Fruit fly (Drosophila melanogaster) whole organism, embryonic: ENCODE measurements around the gene CG43121.

Experiments
- Ada2b ChIP-seq: fragments of 200-800 bp; sonication (Bioruptor generic); IDR thresholded peaks from 2 replicates; pipeline ENCODE4 v1.3.6; 2022; ENCODE audit warnings: missing biosample characterization, missing genetic modification characterization
- BEAF-32 ChIP-seq: fragments of 200-800 bp; sonication (Bioruptor generic); optimal IDR thresholded peaks from 3 replicates; lab custom pipeline; 2017; ENCODE audit warnings: missing biosample characterization, missing genetic modification characterization, mild to moderate bottlenecking, moderate library complexity, missing genetic modification reagents
- Bgb ChIP-seq: fragments of 200-800 bp; sonication (Bioruptor generic); IDR thresholded peaks from 2 replicates; pipeline ENCODE4 v1.3.6; 2022; ENCODE audit warnings: missing biosample characterization, missing genetic modification characterization; ENCODE audit not compliant: partially characterized antibody
- CG10979 ChIP-seq: fragments of 200-800 bp; sonication (Bioruptor generic); optimal IDR thresholded peaks from 2 replicates; lab custom pipeline; 2018; ENCODE audit warnings: missing biosample characterization, mild to moderate bottlenecking, missing genetic modification characterization, moderate library complexity
- CG11247 ChIP-seq: fragments of 200-800 bp; sonication (Bioruptor generic); IDR thresholded peaks from 2 replicates; pipeline ENCODE4 v1.3.6; 2022; ENCODE audit warnings: missing biosample characterization, missing genetic modification characterization
- CG11398 ChIP-seq: fragments of 200-800 bp; sonication (Bioruptor generic); optimal IDR thresholded peaks from 2 replicates; lab custom pipeline; 2016; ENCODE audit warnings: missing biosample characterization, missing genetic modification characterization
- CG11695 ChIP-seq: fragments of 200-800 bp; sonication (Bioruptor generic); IDR thresholded peaks from 3 replicates; pipeline ENCODE4 v1.3.6; 2022; ENCODE audit warnings: missing biosample characterization, missing genetic modification characterization
- CG12299 ChIP-seq: fragments of 200-800 bp; sonication (Bioruptor generic); optimal IDR thresholded peaks from 2 replicates; lab custom pipeline; 2018; ENCODE audit warnings: missing biosample characterization, mild to moderate bottlenecking, missing genetic modification characterization
- CG1529 ChIP-seq: fragments of 200-800 bp; sonication (Bioruptor generic); optimal IDR thresholded peaks from 3 replicates; lab custom pipeline; 2018; ENCODE audit warnings: missing biosample characterization, missing genetic modification characterization
- CG15514 ChIP-seq: fragments of 200-800 bp; sonication (Bioruptor generic); optimal IDR thresholded peaks from 3 replicates; lab custom pipeline; 2017; ENCODE audit warnings: missing biosample characterization, missing genetic modification characterization, mild to moderate bottlenecking, moderate library complexity, missing genetic modification reagents
- CG17568 ChIP-seq: fragments of 200-800 bp; sonication (Bioruptor generic); optimal IDR thresholded peaks from 2 replicates; lab custom pipeline; 2018; ENCODE audit warnings: missing biosample characterization, mild to moderate bottlenecking, missing genetic modification characterization, moderate library complexity
- CG18262 ChIP-seq: fragments of 200-800 bp; optimal IDR thresholded peaks from 3 replicates; lab custom pipeline; 2019; ENCODE audit warnings: missing biosample characterization, mild to moderate bottlenecking, missing genetic modification characterization, moderate library complexity
- CG2120 ChIP-seq: fragments of 200-800 bp; sonication (Bioruptor generic); optimal IDR thresholded peaks from 3 replicates; lab custom pipeline; 2016; ENCODE audit warnings: missing biosample characterization, missing genetic modification characterization
- CG31441 ChIP-seq: fragments of 200-800 bp; sonication (Bioruptor generic); IDR thresholded peaks from 2 replicates; pipeline ENCODE4 v1.3.6; 2022; ENCODE audit warnings: missing biosample characterization, missing genetic modification characterization
- CG33213 ChIP-seq: fragments of 200-800 bp; sonication (Bioruptor generic); optimal IDR thresholded peaks from 3 replicates; lab custom pipeline; 2016; ENCODE audit warnings: missing biosample characterization, missing genetic modification characterization
- CG3407 ChIP-seq: fragments of 200-800 bp; sonication (Bioruptor generic); optimal IDR thresholded peaks from 2 replicates; lab custom pipeline; 2018; ENCODE audit warnings: missing biosample characterization, mild to moderate bottlenecking, missing genetic modification characterization
- CG3995 ChIP-seq: fragments of 200-800 bp; sonication (Bioruptor generic); optimal IDR thresholded peaks from 3 replicates; lab custom pipeline; 2016; ENCODE audit warnings: missing biosample characterization, missing genetic modification characterization
- CG4282 ChIP-seq: fragments of 200-800 bp; sonication (Bioruptor generic); optimal IDR thresholded peaks from 2 replicates; lab custom pipeline; 2016; ENCODE audit warnings: missing biosample characterization, missing genetic modification characterization
- CG4328 ChIP-seq: fragments of 200-800 bp; sonication (Bioruptor generic); optimal IDR thresholded peaks from 3 replicates; lab custom pipeline; 2017; ENCODE audit warnings: missing biosample characterization, missing genetic modification reagents, missing genetic modification characterization
- CG43689 ChIP-seq: fragments of 200-800 bp; sonication (Bioruptor generic); IDR thresholded peaks from 2 replicates; pipeline ENCODE4 v1.3.6; 2022; ENCODE audit warnings: missing biosample characterization, missing genetic modification characterization
- CG7839 ChIP-seq: fragments of 200-800 bp; sonication (Bioruptor generic); optimal IDR thresholded peaks from 3 replicates; lab custom pipeline; 2018; ENCODE audit warnings: missing biosample characterization, mild to moderate bottlenecking, missing genetic modification characterization, moderate library complexity
- CG7928 ChIP-seq: fragments of 200-800 bp; sonication (Bioruptor generic); optimal IDR thresholded peaks from 2 replicates; lab custom pipeline; 2017; ENCODE audit warnings: missing biosample characterization, mild to moderate bottlenecking, missing genetic modification characterization
- CG8388 ChIP-seq: fragments of 200-800 bp; sonication (Bioruptor generic); optimal IDR thresholded peaks from 2 replicates; lab custom pipeline; 2019; ENCODE audit warnings: missing biosample characterization, mild to moderate bottlenecking, missing genetic modification characterization, moderate library complexity
- CG9215 ChIP-seq: fragments of 200-800 bp; sonication (Bioruptor generic); IDR thresholded peaks from 2 replicates; pipeline ENCODE4 v1.3.6; 2022; ENCODE audit warnings: missing biosample characterization, missing genetic modification characterization
- Camta ChIP-seq: fragments of 200-800 bp; sonication (Bioruptor generic); optimal IDR thresholded peaks from 2 replicates; lab custom pipeline; 2016; ENCODE audit warnings: missing biosample characterization, missing genetic modification characterization
- CkIIα-i1 ChIP-seq: fragments of 200-800 bp; sonication (Bioruptor generic); IDR thresholded peaks from 2 replicates; pipeline ENCODE4 v1.3.6; 2022; ENCODE audit warnings: missing biosample characterization, missing genetic modification characterization
- Dll ChIP-seq: fragments of 200-800 bp; sonication (Bioruptor generic); IDR thresholded peaks from 4 replicates; pipeline ENCODE4 v1.3.6; 2022; ENCODE audit warnings: missing biosample characterization, missing genetic modification characterization; ENCODE audit not compliant: partially characterized antibody
- E2f1 ChIP-seq: fragments of 200-800 bp; sonication (Bioruptor generic); IDR thresholded peaks from 2 replicates; pipeline ENCODE4 v1.3.6; 2022; ENCODE audit warnings: missing biosample characterization, missing genetic modification characterization
- H15 ChIP-seq: fragments of 200-800 bp; sonication (Bioruptor generic); IDR thresholded peaks from 3 replicates; pipeline ENCODE4 v1.3.6; 2022; ENCODE audit warnings: missing biosample characterization, missing genetic modification characterization
- Myb ChIP-seq: fragments of 200-800 bp; sonication (Bioruptor generic); optimal IDR thresholded peaks from 2 replicates; lab custom pipeline; 2016; ENCODE audit warnings: missing biosample characterization, missing genetic modification characterization
- NC2β ChIP-seq: fragments of 200-800 bp; sonication (Bioruptor generic); optimal IDR thresholded peaks from 2 replicates; lab custom pipeline; 2016; ENCODE audit warnings: missing biosample characterization, missing genetic modification characterization
- PHDP ChIP-seq: fragments of 200-800 bp; sonication (Bioruptor generic); optimal IDR thresholded peaks from 3 replicates; lab custom pipeline; 2018; ENCODE audit warnings: missing biosample characterization, mild to moderate bottlenecking, missing genetic modification characterization, moderate library complexity
- Poxn ChIP-seq: fragments of 200-800 bp; sonication (Bioruptor generic); IDR thresholded peaks from 2 replicates; pipeline ENCODE4 v1.3.6; 2022; ENCODE audit warnings: missing biosample characterization, missing genetic modification characterization
- Taf1 ChIP-seq: fragments of 200-800 bp; sonication (Bioruptor generic); IDR thresholded peaks from 2 replicates; pipeline ENCODE4 v1.3.6; 2022; ENCODE audit warnings: missing biosample characterization, missing genetic modification characterization
- ab ChIP-seq: fragments of 200-800 bp; sonication (Bioruptor generic); optimal IDR thresholded peaks from 2 replicates; lab custom pipeline; 2016; ENCODE audit warnings: missing biosample characterization, missing genetic modification characterization
- az2 ChIP-seq: fragments of 200-800 bp; sonication (Bioruptor generic); optimal IDR thresholded peaks from 3 replicates; lab custom pipeline; 2016; ENCODE audit warnings: missing biosample characterization, missing genetic modification characterization
- bigmax ChIP-seq: fragments of 200-800 bp; sonication (Bioruptor generic); optimal IDR thresholded peaks from 2 replicates; lab custom pipeline; 2018; ENCODE audit warnings: missing biosample characterization, mild to moderate bottlenecking, missing genetic modification characterization
- da ChIP-seq: fragments of 200-800 bp; sonication (Bioruptor generic); optimal IDR thresholded peaks from 2 replicates; lab custom pipeline; 2016; ENCODE audit warnings: missing biosample characterization, missing genetic modification characterization
- disco-r ChIP-seq: fragments of 200-800 bp; sonication (Bioruptor generic); optimal IDR thresholded peaks from 2 replicates; lab custom pipeline; 2016; ENCODE audit warnings: missing biosample characterization, missing genetic modification characterization
- lbe ChIP-seq: fragments of 200-800 bp; sonication (Bioruptor generic); optimal IDR thresholded peaks from 2 replicates; lab custom pipeline; 2016; ENCODE audit warnings: missing biosample characterization, mild to moderate bottlenecking, missing genetic modification characterization
- lola ChIP-seq, 3 experiments: fragments of >200 bp in 2 of 3; fragments of 200-800 bp in 1 of 3; sonication (Bioruptor generic) in 1 of 3; optimal IDR thresholded peaks; 2 replicates each; lab custom pipeline; 2017 to 2019; ENCODE audit warnings: missing biosample characterization in 3 of 3, missing genetic modification characterization in 3 of 3, mild to moderate bottlenecking in 1 of 3, moderate library complexity in 1 of 3
- maf-S ChIP-seq: fragments of 200-800 bp; sonication (Bioruptor generic); optimal IDR thresholded peaks from 2 replicates; lab custom pipeline; 2016; ENCODE audit warnings: missing biosample characterization, missing genetic modification characterization
- pho ChIP-seq: fragments of 200-800 bp; sonication (Bioruptor generic); optimal IDR thresholded peaks from 2 replicates; lab custom pipeline; 2016; ENCODE audit warnings: missing biosample characterization, missing genetic modification characterization
- run ChIP-seq: fragments of 200-800 bp; sonication (Bioruptor generic); optimal IDR thresholded peaks from 3 replicates; lab custom pipeline; 2018; ENCODE audit warnings: missing biosample characterization, mild to moderate bottlenecking, missing genetic modification characterization
- sisA ChIP-seq: fragments of 200-800 bp; sonication (Bioruptor generic); IDR thresholded peaks from 2 replicates; pipeline ENCODE4 v1.3.6; 2022; ENCODE audit warnings: missing biosample characterization, missing genetic modification characterization
- so ChIP-seq: fragments of 200-800 bp; sonication (Bioruptor generic); IDR thresholded peaks from 3 replicates; pipeline ENCODE4 v1.3.6; 2022; ENCODE audit warnings: missing biosample characterization, missing genetic modification characterization
- sob ChIP-seq: fragments of 200-800 bp; sonication (Bioruptor generic); IDR thresholded peaks from 2 replicates; pipeline ENCODE4 v1.3.6; 2022; ENCODE audit warnings: missing biosample characterization, missing genetic modification characterization
- sqz ChIP-seq: fragments of 200-800 bp; sonication (Bioruptor generic); optimal IDR thresholded peaks from 3 replicates; lab custom pipeline; 2018; ENCODE audit warnings: missing biosample characterization, mild to moderate bottlenecking, missing genetic modification characterization
- stc ChIP-seq: fragments of 200-800 bp; sonication (Bioruptor generic); IDR thresholded peaks from 2 replicates; pipeline ENCODE4 v1.3.6; 2022; ENCODE audit warnings: missing biosample characterization, missing genetic modification characterization
- trh ChIP-seq: fragments of 200-800 bp; sonication (Bioruptor generic); optimal IDR thresholded peaks from 2 replicates; lab custom pipeline; 2016; ENCODE audit warnings: missing biosample characterization, missing genetic modification characterization
- wdn ChIP-seq: fragments of 200-800 bp; sonication (Bioruptor generic); IDR thresholded peaks from 2 replicates; pipeline ENCODE4 v1.3.6; 2022; ENCODE audit warnings: missing biosample characterization, missing genetic modification characterization

Gene CG43121

DNA sequence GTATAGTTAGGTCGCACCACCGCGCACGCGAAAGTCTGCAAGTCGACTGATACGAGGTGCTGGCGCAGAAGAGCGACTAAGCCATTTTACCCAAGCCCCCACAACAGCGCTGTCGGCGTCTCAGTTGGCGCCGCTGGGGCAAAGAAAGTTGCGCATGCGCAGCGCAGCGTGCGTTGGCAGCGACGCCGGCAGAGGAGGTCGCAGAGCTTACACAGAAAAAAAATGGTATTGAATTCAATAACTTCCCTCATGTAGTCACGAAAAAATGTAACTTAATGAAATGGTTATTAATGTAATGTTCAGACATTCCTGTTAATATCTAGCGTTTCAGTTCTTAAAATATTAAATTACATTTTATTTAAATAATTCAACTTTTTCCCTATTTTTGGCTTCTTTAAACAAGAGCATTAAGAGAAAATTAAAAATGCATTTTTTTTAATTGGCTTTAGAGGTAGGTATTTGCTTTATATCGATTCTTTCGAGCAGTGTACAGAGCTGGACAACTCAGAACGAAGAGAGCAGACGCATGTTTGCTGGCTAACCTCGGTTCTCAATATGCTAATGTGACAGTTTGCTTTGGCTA lies 6.0 kb upstream of the CG43121 start, which contains the start of gene CG4914 (continued):
- TF ChIP-seq CG17568 (GFP tag; lab: Kevin White, UChicago) = peak; percentile 55
- peak; percentile 92 for TF ChIP-seq CG31441
- TF ChIP-seq CkIIα-i1 (GFP tag; lab: Robert Waterston, UW) = no peak
- TF ChIP-seq CG11398 (GFP tag; lab: Kevin White, UChicago) = no peak
- TF ChIP-seq CG1529 (GFP tag; lab: Kevin White, UChicago) = peak; percentile 70
- TF ChIP-seq CG12299 (tag; lab: Kevin White, UChicago) = no peak
- peak; percentile 80 for TF ChIP-seq CG3407 (GFP tag; lab: Kevin White, UChicago)
- peak; percentile 69 for TF ChIP-seq sqz (GFP tag; lab: Kevin White, UChicago)
- no peak for TF ChIP-seq CG11247 (GFP tag; lab: Robert Waterston, UW)
- no peak for TF ChIP-seq wdn (GFP tag; lab: Robert Waterston, UW)
- TF ChIP-seq trh (GFP tag; lab: Kevin White, UChicago) = peak; percentile 66
- TF ChIP-seq BEAF-32 = no peak
- TF ChIP-seq CG7839 = peak; percentile 88
- peak; percentile 46 for TF ChIP-seq Ada2b (GFP tag; lab: Robert Waterston, UW)
- peak; percentile 69 for TF ChIP-seq sisA (GFP tag; lab: Robert Waterston, UW)
- TF ChIP-seq da = no peak
- TF ChIP-seq CG4282 (GFP tag; lab: Kevin White, UChicago) = no peak
- TF ChIP-seq lbe (GFP tag; lab: Kevin White, UChicago) = no peak
- no peak for TF ChIP-seq Bgb (GFP tag; lab: Robert Waterston, UW)
- TF ChIP-seq CG8388 (GFP tag; lab: Kevin White, UChicago) = peak; percentile 88
- peak; percentile 67 for TF ChIP-seq E2f1 (GFP tag; lab: Robert Waterston, UW)
- TF ChIP-seq az2 = peak; percentile 86
- peak; percentile 82 for TF ChIP-seq PHDP (tag; lab: Kevin White, UChicago)
- TF ChIP-seq CG2120 (GFP tag; lab: Kevin White, UChicago) = peak; percentile 56
- peak; percentile 14 for TF ChIP-seq NC2β (GFP tag; lab: Kevin White, UChicago)
- no peak for TF ChIP-seq CG7928 (GFP tag; lab: Kevin White, UChicago)
- TF ChIP-seq CG18262 (tag; lab: Kevin White, UChicago) = peak; percentile 94
- peak; percentile 52 for TF ChIP-seq Camta (GFP tag; lab: Kevin White, UChicago)
- TF ChIP-seq run (tag; lab: Kevin White, UChicago) = peak; percentile 55
- peak in 1 of 3 experiments; percentile 96 for TF ChIP-seq lola (GFP tag; optimal IDR thresholded peaks at IDR 0.05; lab: Kevin White, UChicago)
- TF ChIP-seq CG15514 (GFP tag; lab: Kevin White, UChicago) = no peak
- TF ChIP-seq CG43689 (GFP tag; lab: Robert Waterston, UW) = no peak
- peak; percentile 70; the same call in 1 of the 3 replicates for TF ChIP-seq so
- TF ChIP-seq maf-S (GFP tag; lab: Kevin White, UChicago) = no peak
- peak; percentile 95 for TF ChIP-seq CG10979 (tag; lab: Kevin White, UChicago)
- no peak for TF ChIP-seq CG33213 (GFP tag; lab: Kevin White, UChicago)
- no peak for TF ChIP-seq bigmax (GFP tag; lab: Kevin White, UChicago)
- no peak for TF ChIP-seq CG4328 (GFP tag; lab: Kevin White, UChicago)
- no peak for TF ChIP-seq pho (GFP tag; lab: Kevin White, UChicago)
- peak; percentile 66 for TF ChIP-seq CG11695 (GFP tag; lab: Robert Waterston, UW)
- no peak for TF ChIP-seq Poxn (GFP tag; lab: Robert Waterston, UW)
- peak; percentile 47; the same call in 1 of the 2 replicates for TF ChIP-seq stc (GFP tag; lab: Robert Waterston, UW)
- peak; percentile 60 for TF ChIP-seq CG9215 (GFP tag; lab: Robert Waterston, UW)
- TF ChIP-seq Dll (GFP tag; lab: Robert Waterston, UW) = no peak
- TF ChIP-seq disco-r = no peak
- no peak for TF ChIP-seq ab (GFP tag; lab: Kevin White, UChicago)
- TF ChIP-seq Taf1 = no peak
- no peak for TF ChIP-seq sob (GFP tag; lab: Robert Waterston, UW)
- no peak for TF ChIP-seq Myb (GFP tag; lab: Kevin White, UChicago)
- 0 out of 3 replicates have a peak, but pooled peaks have one; percentile 50 for TF ChIP-seq H15 (GFP tag; lab: Robert Waterston, UW)
- no peak for TF ChIP-seq CG3995 (GFP tag; lab: Kevin White, UChicago)
